Fruit fly (Drosophila melanogaster) whole organism, pupa: ENCODE results near the gene HDAC4.

Experiments
- CG10348 ChIP-seq: fragments of 200-800 bp; sonication (Bioruptor generic); IDR thresholded peaks from 2 replicates; pipeline ENCODE4 v1.3.6; 2022; ENCODE audit warnings: missing biosample characterization, missing genetic modification characterization
- CG12605 ChIP-seq: fragments of 200-800 bp; sonication (Bioruptor generic); IDR thresholded peaks from 2 replicates; pipeline ENCODE4 v1.3.6; 2022; ENCODE audit warnings: missing biosample characterization, missing genetic modification characterization
- CG13204 ChIP-seq: fragments of 200-800 bp; sonication (Bioruptor generic); optimal IDR thresholded peaks from 2 replicates; lab custom pipeline; 2018; ENCODE audit warnings: missing biosample characterization, mild to moderate bottlenecking, missing genetic modification characterization, moderate library complexity
- CG14655 ChIP-seq: fragments of 200-800 bp; sonication (Bioruptor generic); optimal IDR thresholded peaks from 3 replicates; lab custom pipeline; 2017; ENCODE audit warnings: mild to moderate bottlenecking, missing biosample characterization, missing genetic modification reagents, missing genetic modification characterization
- CG15710 ChIP-seq: fragments of 200-800 bp; sonication (Bioruptor generic); optimal IDR thresholded peaks from 2 replicates; lab custom pipeline; 2018; ENCODE audit warnings: missing biosample characterization, mild to moderate bottlenecking, missing genetic modification characterization, moderate library complexity
- CG17806 ChIP-seq: fragments of 200-800 bp; sonication (Bioruptor generic); optimal IDR thresholded peaks from 2 replicates; lab custom pipeline; 2018; ENCODE audit warnings: missing biosample characterization, mild to moderate bottlenecking, missing genetic modification characterization, moderate library complexity
- CG32121 ChIP-seq: fragments of 200-800 bp; sonication (Bioruptor generic); IDR thresholded peaks from 2 replicates; pipeline ENCODE4 v1.3.6; 2022; ENCODE audit warnings: missing biosample characterization, missing genetic modification characterization
- CG34367 ChIP-seq: fragments of 200-800 bp; sonication (Bioruptor generic); optimal IDR thresholded peaks from 2 replicates; lab custom pipeline; 2018; ENCODE audit warnings: missing biosample characterization, mild to moderate bottlenecking, missing genetic modification characterization
- CG4496 ChIP-seq: fragments of 200-800 bp; sonication (Bioruptor generic); IDR thresholded peaks from 3 replicates; pipeline ENCODE4 v1.3.6; 2022; ENCODE audit warnings: missing biosample characterization, missing genetic modification characterization
- CG8159 ChIP-seq: fragments of 200-800 bp; sonication (Bioruptor generic); optimal IDR thresholded peaks from 3 replicates; lab custom pipeline; 2018; ENCODE audit warnings: missing biosample characterization, mild to moderate bottlenecking, missing genetic modification characterization, moderate library complexity
- CG8301 ChIP-seq: fragments of 200-800 bp; sonication (Bioruptor generic); optimal IDR thresholded peaks from 2 replicates; lab custom pipeline; 2018; ENCODE audit warnings: missing biosample characterization, mild to moderate bottlenecking, missing genetic modification characterization
- CG9948 ChIP-seq: fragments of 200-800 bp; sonication (Bioruptor generic); optimal IDR thresholded peaks from 2 replicates; lab custom pipeline; 2018; ENCODE audit warnings: missing biosample characterization, mild to moderate bottlenecking, missing genetic modification characterization, moderate library complexity
- D1 ChIP-seq: fragments of 200-800 bp; sonication (Bioruptor generic); optimal IDR thresholded peaks from 2 replicates; lab custom pipeline; 2018; ENCODE audit warnings: missing biosample characterization, mild to moderate bottlenecking, missing genetic modification characterization, moderate library complexity
- EcR ChIP-seq: fragments of 200-800 bp; sonication (Bioruptor generic); optimal IDR thresholded peaks from 3 replicates; lab custom pipeline; 2019; ENCODE audit warnings: missing biosample characterization, missing genetic modification characterization, mild to moderate bottlenecking, moderate library complexity, missing genetic modification reagents
- Ets98B ChIP-seq: fragments of 200-800 bp; sonication (Bioruptor generic); IDR thresholded peaks from 2 replicates; pipeline ENCODE4 v1.3.6; 2022; ENCODE audit warnings: missing biosample characterization, missing genetic modification characterization
- Pif1A ChIP-seq: fragments of 200-800 bp; sonication (Bioruptor generic); optimal IDR thresholded peaks from 3 replicates; lab custom pipeline; 2016; ENCODE audit warnings: missing biosample characterization, missing genetic modification characterization
- Pif1B ChIP-seq: fragments of 200-800 bp; sonication (Bioruptor generic); optimal IDR thresholded peaks from 3 replicates; lab custom pipeline; 2016; ENCODE audit warnings: missing biosample characterization, missing genetic modification characterization
- Snoo ChIP-seq: fragments of 200-800 bp; sonication (Bioruptor generic); optimal IDR thresholded peaks from 3 replicates; lab custom pipeline; 2017; ENCODE audit warnings: missing biosample characterization, mild to moderate bottlenecking, missing genetic modification characterization, inconsistent platforms
- fd96Ca ChIP-seq: fragments of 200-800 bp; sonication (Bioruptor generic); IDR thresholded peaks from 3 replicates; pipeline ENCODE4 v1.3.6; 2022; ENCODE audit warnings: missing biosample characterization, missing genetic modification characterization
- gl ChIP-seq: fragments of 200-800 bp; sonication (Bioruptor generic); optimal IDR thresholded peaks from 2 replicates; lab custom pipeline; 2018; ENCODE audit warnings: missing biosample characterization, mild to moderate bottlenecking, missing genetic modification characterization
- rn ChIP-seq: fragments of 200-800 bp; sonication (Bioruptor generic); IDR thresholded peaks from 2 replicates; pipeline ENCODE4 v1.3.6; 2022; ENCODE audit warnings: missing biosample characterization, missing genetic modification characterization

HDAC4 gene

DNA sequence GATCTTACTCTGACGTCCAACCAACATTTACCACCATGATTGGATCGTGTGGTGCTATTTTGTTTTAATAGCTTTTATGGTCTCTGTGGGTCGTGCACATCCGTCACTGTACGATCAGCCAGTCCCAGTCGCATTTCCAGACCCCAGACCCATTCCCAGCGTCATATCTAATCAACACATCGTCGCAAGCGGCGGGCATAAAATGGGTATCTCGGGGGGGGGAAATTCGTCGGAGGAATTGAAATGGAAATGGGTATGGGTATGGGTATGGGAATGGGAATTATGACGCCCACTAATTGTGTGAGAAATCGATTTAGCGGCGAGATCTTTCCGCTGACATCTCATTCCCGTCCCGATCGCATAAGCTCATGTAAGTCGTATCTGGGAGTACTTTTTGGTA lies 25.3 kb upstream of the HDAC4 start:
- TF ChIP-seq gl (no peak), CG12605 (GFP tag; lab: Robert Waterston, UW) (no peak), CG4496 (GFP tag; lab: Robert Waterston, UW) (no peak)

DNA sequence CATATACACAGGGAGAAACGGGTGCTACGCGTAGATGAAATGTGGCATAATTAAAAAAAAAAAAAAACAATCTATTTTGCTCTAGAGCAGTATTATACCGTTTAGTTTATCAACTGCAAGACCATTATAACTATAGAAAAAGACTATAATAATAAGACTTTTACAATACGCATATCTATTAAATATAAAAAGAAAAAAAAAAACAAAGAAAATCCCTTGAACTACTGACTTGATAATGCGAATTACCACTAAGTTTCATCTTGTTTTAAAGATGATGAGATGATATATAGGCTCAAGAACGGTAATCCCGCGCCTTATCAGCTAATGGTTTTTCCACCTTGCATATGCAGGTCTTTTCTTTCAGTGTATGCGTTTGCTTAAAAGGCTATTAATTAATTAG lies 21.8 kb upstream of the HDAC4 start:
- TF ChIP-seq CG4496 (GFP tag; lab: Robert Waterston, UW) (no peak), CG8159 (tag; lab: Kevin White, UChicago) (peak; percentile 41), gl (no peak), CG32121 (GFP tag; lab: Robert Waterston, UW) (0 out of 2 replicates have a peak, but pooled peaks have one; percentile 17), Pif1A (peak; percentile 1), CG8301 (tag; lab: Kevin White, UChicago) (no peak), CG12605 (GFP tag; lab: Robert Waterston, UW) (no peak), Pif1B (GFP tag; lab: Kevin White, UChicago) (no peak), Ets98B (GFP tag; lab: Robert Waterston, UW) (no peak), CG10348 (no peak), fd96Ca (GFP tag; lab: Robert Waterston, UW) (no peak), CG13204 (GFP tag; lab: Kevin White, UChicago) (no peak), rn (no peak), CG9948 (no peak), CG14655 (peak; percentile 38), CG15710 (tag; lab: Kevin White, UChicago) (peak; percentile 30), CG34367 (tag; lab: Kevin White, UChicago) (no peak), CG17806 (tag; lab: Kevin White, UChicago) (no peak), Snoo (tag; lab: Kevin White, UChicago) (peak; percentile 21), EcR (GFP tag; lab: Kevin White, UChicago) (no peak), D1 (tag; lab: Kevin White, UChicago) (no peak)

- TF ChIP-seq Pif1B (GFP tag; lab: Kevin White, UChicago) (no peak), Ets98B (GFP tag; lab: Robert Waterston, UW) (no peak), CG12605 (GFP tag; lab: Robert Waterston, UW) (0 out of 2 replicates have a peak, but pooled peaks have one; percentile 32), CG8301 (tag; lab: Kevin White, UChicago) (no peak), fd96Ca (GFP tag; lab: Robert Waterston, UW) (no peak), Pif1A (no peak), CG15710 (tag; lab: Kevin White, UChicago) (no peak), D1 (tag; lab: Kevin White, UChicago) (no peak), rn (no peak), Snoo (tag; lab: Kevin White, UChicago) (no peak), EcR (GFP tag; lab: Kevin White, UChicago) (peak; percentile 24), CG13204 (GFP tag; lab: Kevin White, UChicago) (peak; percentile 86), CG9948 (no peak), CG32121 (GFP tag; lab: Robert Waterston, UW) (peak; percentile 14; the same call in 1 of the 2 replicates), CG10348 (no peak), CG4496 (GFP tag; lab: Robert Waterston, UW) (0 out of 3 replicates have a peak, but pooled peaks have one; percentile 13), CG34367 (tag; lab: Kevin White, UChicago) (no peak), gl (peak; percentile 29), CG8159 (tag; lab: Kevin White, UChicago) (no peak), CG14655 (no peak)
These were observed 19.9 kb upstream of the HDAC4 start for dm6 chrX:13305323-13305722.

DNA sequence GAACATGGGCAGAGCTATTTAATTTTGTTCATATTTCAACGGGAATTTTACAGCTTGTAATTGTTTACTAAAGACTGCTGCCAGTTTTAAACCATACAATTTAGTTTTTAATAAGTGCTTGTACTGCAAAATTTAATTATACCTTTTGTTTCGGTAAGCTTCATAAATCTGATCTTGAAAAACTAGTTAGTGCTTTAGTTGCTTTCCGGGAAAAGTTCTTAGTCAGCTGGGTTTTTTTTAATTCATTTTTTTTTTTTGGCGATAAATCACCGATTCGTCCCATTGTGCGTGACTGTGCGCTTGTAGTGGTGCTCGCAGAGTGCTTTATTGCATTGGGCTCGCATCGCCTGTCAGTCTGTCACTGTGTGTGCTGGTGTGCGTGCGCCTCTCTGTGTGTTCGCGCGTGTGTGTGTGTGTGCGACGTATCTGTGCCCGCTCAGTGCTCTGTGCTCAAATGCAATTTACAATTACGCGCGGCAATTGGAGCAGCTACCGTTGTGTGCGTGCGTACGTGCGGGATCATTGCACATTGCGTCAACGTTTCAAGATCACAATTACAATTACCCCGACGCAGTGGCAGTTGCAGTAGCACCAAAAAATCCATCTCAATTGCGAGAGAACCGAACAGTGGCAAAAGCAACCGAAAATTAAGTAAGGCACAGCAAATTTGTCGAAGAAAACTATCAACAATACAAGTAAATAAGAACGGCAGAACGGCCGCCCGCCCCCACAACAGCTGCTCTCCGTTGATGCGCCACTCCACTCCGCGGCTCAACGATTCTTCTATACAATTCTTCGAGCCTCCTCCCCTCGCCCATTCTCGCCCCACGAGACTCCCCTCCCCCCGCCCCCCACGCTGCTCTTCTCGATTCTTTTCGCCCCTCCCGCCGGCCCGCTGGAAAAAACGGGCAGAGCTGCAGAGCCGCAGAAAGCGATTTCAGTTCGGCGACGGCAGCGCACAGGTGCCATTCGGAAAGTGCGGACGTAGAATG lies 18.5 kb upstream of the HDAC4 start:
- TF ChIP-seq CG8301 (tag; lab: Kevin White, UChicago) (no peak), CG14655 (no peak), Pif1A (peak; percentile 18), rn (no peak), CG34367 (tag; lab: Kevin White, UChicago) (no peak), CG17806 (tag; lab: Kevin White, UChicago) (no peak), CG4496 (GFP tag; lab: Robert Waterston, UW) (0 out of 3 replicates have a peak, but pooled peaks have one; percentile 34), Snoo (tag; lab: Kevin White, UChicago) (no peak), gl (peak; percentile 15), D1 (tag; lab: Kevin White, UChicago) (no peak), Pif1B (GFP tag; lab: Kevin White, UChicago) (no peak), fd96Ca (GFP tag; lab: Robert Waterston, UW) (no peak), CG32121 (GFP tag; lab: Robert Waterston, UW) (peak; percentile 38; the same call in 1 of the 2 replicates), CG13204 (GFP tag; lab: Kevin White, UChicago) (peak; percentile 77), CG15710 (tag; lab: Kevin White, UChicago) (peak; percentile 11), CG12605 (GFP tag; lab: Robert Waterston, UW) (no peak), EcR (GFP tag; lab: Kevin White, UChicago) (peak; percentile 76), CG10348 (no peak), CG9948 (no peak), CG8159 (tag; lab: Kevin White, UChicago) (no peak), Ets98B (GFP tag; lab: Robert Waterston, UW) (no peak; the same call in 1 of the 2 replicates)

DNA sequence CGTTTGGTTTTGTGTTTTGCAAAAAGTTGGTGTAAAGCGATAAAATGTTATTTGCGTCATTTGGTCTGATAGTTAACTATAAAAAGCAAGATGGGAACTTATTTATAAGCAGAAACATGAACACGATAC lies 18.0 kb upstream of the HDAC4 start, which contains the start of gene IP3K2:
IP3K2 (plus strand) TSS at position 107 of the 129 bp plus-strand sequence.
- no peak for TF ChIP-seq fd96Ca (GFP tag; lab: Robert Waterston, UW)
- no peak for TF ChIP-seq CG8159 (tag; lab: Kevin White, UChicago)
- TF ChIP-seq Ets98B (GFP tag; lab: Robert Waterston, UW) = no peak
- no peak for TF ChIP-seq CG12605 (GFP tag; lab: Robert Waterston, UW)
- TF ChIP-seq Pif1B (GFP tag; lab: Kevin White, UChicago) = no peak
- TF ChIP-seq CG15710 (tag; lab: Kevin White, UChicago) = no peak
- TF ChIP-seq gl = no peak
- no peak for TF ChIP-seq CG34367 (tag; lab: Kevin White, UChicago)
- TF ChIP-seq CG17806 (tag; lab: Kevin White, UChicago) = no peak
- TF ChIP-seq CG14655 = no peak
- no peak for TF ChIP-seq Pif1A
- no peak for TF ChIP-seq EcR (GFP tag; lab: Kevin White, UChicago)
- TF ChIP-seq Snoo (tag; lab: Kevin White, UChicago) = no peak
